Worm (Caenorhabditis elegans) whole organism, midembryonic: ENCODE results near the gene srh-146.
"Not testable (repeated sequence)": the region's sequence is repeated elsewhere in the genome, so short reads cannot be mapped to it uniquely, and the experiment has no call there.

Source experiments
- T22C8.4 ChIP-seq: fragments of 200-800 bp; sonication (Bioruptor generic); IDR thresholded peaks from 2 replicates; pipeline ENCODE4 v1.3.6; 2022; ENCODE audit warnings: missing genetic modification characterization, missing compliant biosample characterization
- cog-1 ChIP-seq: sonication (generic microtip); optimal IDR thresholded peaks from 2 replicates; lab custom pipeline; 2016; ENCODE audit warnings: missing genetic modification characterization, missing compliant biosample characterization
- flt-1 ChIP-seq: fragments of 200-800 bp; sonication (Bioruptor generic); IDR thresholded peaks from 2 replicates; pipeline ENCODE4 v1.3.6; 2022; ENCODE audit warnings: missing genetic modification characterization, missing compliant biosample characterization
- klf-2 ChIP-seq: fragments of 200-800 bp; sonication (Bioruptor generic); conservative IDR thresholded peaks from 2 replicates; pipeline ENCODE4 v1.3.6; 2022; ENCODE audit warnings: missing genetic modification reagents, missing genetic modification characterization, missing compliant biosample characterization
- med-1 ChIP-seq: sonication (generic microtip); optimal IDR thresholded peaks from 2 replicates; lab custom pipeline; 2017; ENCODE audit warnings: missing genetic modification characterization, mild to moderate bottlenecking, missing compliant biosample characterization, antibody characterized with exemption, missing genetic modification reagents; ENCODE audit not compliant: insufficient read depth
- ref-1 ChIP-seq: fragments of 200-800 bp; sonication (Bioruptor generic); conservative IDR thresholded peaks from 2 replicates; pipeline ENCODE4 v1.3.6; 2022; ENCODE audit warnings: missing genetic modification reagents, missing genetic modification characterization, missing compliant biosample characterization
- tab-1 ChIP-seq: fragments of 200-800 bp; sonication (Bioruptor generic); IDR thresholded peaks from 2 replicates; pipeline ENCODE4 v1.3.6; 2022; ENCODE audit warnings: missing genetic modification characterization, missing compliant biosample characterization
- ztf-23 ChIP-seq: fragments of 200-800 bp; sonication (Bioruptor generic); IDR thresholded peaks from 2 replicates; pipeline ENCODE4 v1.3.6; 2022; ENCODE audit warnings: missing genetic modification reagents, missing genetic modification characterization, missing compliant biosample characterization
- ztf-29 ChIP-seq: fragments of 200-800 bp; sonication (Bioruptor generic); IDR thresholded peaks from 2 replicates; pipeline ENCODE4 v1.3.6; 2022; ENCODE audit warnings: missing genetic modification reagents, missing genetic modification characterization, missing compliant biosample characterization

Gene srh-146

ce11 chrV:2929753-2930152 lies 15.7 kb downstream of the srh-146 start, which contains the start of gene C31B8.16:
TSS of gene C31B8.16 (plus strand) at chrV:2930053.
- TF ChIP-seq T22C8.4 (GFP tag; lab: Robert Waterston, UW), result no peak
- no peak for TF ChIP-seq cog-1 (tag; lab: Kevin White, UChicago)

DNA sequence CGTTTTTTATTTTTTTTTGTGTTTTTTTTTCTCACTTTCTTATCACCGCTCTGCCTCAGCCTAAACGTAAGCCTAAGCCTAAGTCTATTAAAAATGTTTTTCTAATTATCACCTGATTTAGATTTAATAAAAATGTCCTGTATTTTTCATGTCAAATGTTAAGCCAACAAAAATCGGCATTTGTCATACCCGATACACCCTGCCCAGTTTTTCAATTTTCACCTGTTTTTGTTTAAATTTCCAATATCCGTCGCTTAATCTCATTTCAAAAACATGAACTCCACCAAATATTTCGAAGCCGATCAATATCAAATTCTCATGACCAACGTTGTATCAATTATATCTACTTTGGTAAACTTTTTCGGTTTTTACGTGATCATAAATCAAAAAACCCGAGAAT lies 17.2 kb downstream of the srh-146 start, which contains the start of gene C31B8.1:
TSS of gene C31B8.1 (plus strand) at position 301 of the 400 bp plus-strand sequence.
- TF ChIP-seq med-1 (GFP tag; lab: Kevin White, UChicago) (no peak), ref-1 (no peak), cog-1 (tag; lab: Kevin White, UChicago) (no peak), ztf-23 (GFP tag; lab: Robert Waterston, UW) (no peak), klf-2 (GFP tag; lab: Robert Waterston, UW) (no peak), tab-1 (GFP tag; lab: Robert Waterston, UW) (no peak), ztf-29 (GFP tag; lab: Robert Waterston, UW) (no peak), T22C8.4 (GFP tag; lab: Robert Waterston, UW) (no peak), flt-1 (no peak)

ce11 chrV:2934075-2934474 lies 20.0 kb downstream of the srh-146 start, which contains the start of gene srh-247:
TSS of gene srh-247 (minus strand) at chrV:2934175.
- TF ChIP-seq med-1 (GFP tag; lab: Kevin White, UChicago) (no peak), tab-1 (GFP tag; lab: Robert Waterston, UW) (no peak), flt-1 (no peak), T22C8.4 (GFP tag; lab: Robert Waterston, UW) (no peak), ref-1 (no peak), ztf-23 (GFP tag; lab: Robert Waterston, UW) (no peak), cog-1 (tag; lab: Kevin White, UChicago) (no peak), klf-2 (GFP tag; lab: Robert Waterston, UW) (no peak), ztf-29 (GFP tag; lab: Robert Waterston, UW) (no peak)

- TF ChIP-seq ztf-23 (GFP tag; lab: Robert Waterston, UW), result no peak
- TF ChIP-seq T22C8.4 (GFP tag; lab: Robert Waterston, UW), result no peak
- no peak for TF ChIP-seq ztf-29 (GFP tag; lab: Robert Waterston, UW)
- no peak for TF ChIP-seq cog-1 (tag; lab: Kevin White, UChicago)
Measured at ce11 chrV:2938497-2938896, 24.4 kb downstream of the srh-146 start, which contains the start of gene srw-141. TSS of gene srw-141 (minus strand) at chrV:2938597.

- TF ChIP-seq klf-2 (GFP tag; lab: Robert Waterston, UW) (no peak), ztf-23 (GFP tag; lab: Robert Waterston, UW) (no peak), med-1 (GFP tag; lab: Kevin White, UChicago) (no peak)
Measured at ce11 chrV:2941405-2941804, 27.4 kb downstream of the srh-146 start, which contains the start of gene srw-143. TSS of gene srw-143 (minus strand) at chrV:2941505.

- TF ChIP-seq med-1 (GFP tag; lab: Kevin White, UChicago) (no peak), ztf-23 (GFP tag; lab: Robert Waterston, UW) (no peak), cog-1 (tag; lab: Kevin White, UChicago) (no peak), T22C8.4 (GFP tag; lab: Robert Waterston, UW) (no peak), ref-1 (no peak), flt-1 (no peak), klf-2 (GFP tag; lab: Robert Waterston, UW) (no peak), tab-1 (GFP tag; lab: Robert Waterston, UW) (no peak), ztf-29 (GFP tag; lab: Robert Waterston, UW) (no peak)
Measured at ce11 chrV:2942247-2942646, 28.2 kb downstream of the srh-146 start.

DNA sequence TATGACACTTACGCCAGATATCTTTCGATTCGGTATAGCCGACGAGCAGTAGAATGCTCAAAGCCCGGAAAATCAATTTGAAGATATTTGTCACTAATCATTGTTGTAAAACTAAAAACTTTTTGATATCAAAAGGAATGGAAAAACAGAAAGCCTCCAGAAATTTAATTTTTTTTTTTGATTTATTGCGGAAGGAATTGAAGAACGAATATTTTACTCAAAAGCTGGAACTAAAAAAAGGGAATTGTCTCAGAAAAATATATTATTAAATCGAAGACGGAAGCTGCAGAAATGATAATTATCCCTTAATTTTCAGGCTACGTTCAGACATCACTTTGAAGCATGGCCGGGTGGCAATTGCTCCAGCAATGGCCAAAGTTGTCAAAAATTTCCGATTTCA lies 29.8 kb downstream of the srh-146 start, which contains the start of gene srw-137:
TSS of gene srw-137 (minus strand) at position 101 of the 400 bp plus-strand sequence.
- TF ChIP-seq tab-1 (GFP tag; lab: Robert Waterston, UW) (no peak), T22C8.4 (GFP tag; lab: Robert Waterston, UW) (no peak), ztf-23 (GFP tag; lab: Robert Waterston, UW) (no peak), ztf-29 (GFP tag; lab: Robert Waterston, UW) (no peak), cog-1 (tag; lab: Kevin White, UChicago) (no peak), ref-1 (no peak), med-1 (GFP tag; lab: Kevin White, UChicago) (no peak), flt-1 (no peak), klf-2 (GFP tag; lab: Robert Waterston, UW) (no peak)

- TF ChIP-seq ztf-29 (GFP tag; lab: Robert Waterston, UW), result no peak
Measured at ce11 chrV:2945602-2946001, 31.6 kb downstream of the srh-146 start, which contains the start of gene srh-87. TSS of gene srh-87 (minus strand) at chrV:2945702.

ce11 chrV:2952102-2952501 lies 38.1 kb downstream of the srh-146 start, which contains the start of gene srw-122:
TSS of gene srw-122 (minus strand) at chrV:2952202.
- TF ChIP-seq med-1 (GFP tag; lab: Kevin White, UChicago); ref-1; cog-1 (tag; lab: Kevin White, UChicago): not testable (repeated sequence)

DNA sequence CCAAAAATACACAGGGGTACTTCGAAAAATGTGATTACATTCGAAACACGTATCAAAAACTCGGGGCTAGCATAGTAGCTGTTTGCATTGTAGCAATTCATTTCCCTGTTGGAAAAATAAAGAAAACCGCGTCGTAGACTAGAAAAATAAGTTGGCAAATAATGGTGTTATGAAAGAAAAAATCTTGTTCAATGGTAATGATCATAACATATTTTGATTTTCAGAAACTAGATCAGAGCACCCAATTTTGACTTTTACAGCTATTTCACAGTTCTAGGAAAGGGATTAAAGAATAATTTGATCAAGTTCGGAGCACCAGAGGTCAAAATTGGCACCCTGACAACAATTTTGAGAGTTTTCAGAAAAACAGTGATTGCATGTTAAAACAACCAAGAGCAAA lies 41.3 kb downstream of the srh-146 start, which contains the start of gene srh-248:
TSS of gene srh-248 (minus strand) at position 101 of the 400 bp plus-strand sequence.
- not testable (repeated sequence) for TF ChIP-seq flt-1; ref-1; ztf-29 (GFP tag; lab: Robert Waterston, UW)

DNA sequence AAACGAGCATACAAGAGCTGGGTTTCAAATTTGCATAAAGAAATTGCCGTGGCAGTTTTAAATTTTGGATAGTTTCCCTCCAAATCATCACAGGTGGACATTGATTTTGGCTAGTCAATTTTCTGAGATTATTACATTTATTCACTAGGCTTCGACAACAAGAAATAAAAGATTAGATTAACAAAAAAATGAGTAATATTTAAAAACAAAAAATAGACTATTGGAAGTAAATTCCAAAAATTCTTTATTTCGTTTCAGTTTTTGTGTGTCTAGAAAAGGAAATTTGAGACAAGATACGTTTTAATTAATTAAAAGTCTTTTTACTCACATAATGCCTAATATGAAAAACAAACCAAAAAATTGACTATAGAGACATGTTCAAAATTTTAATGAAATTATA lies 44.2 kb downstream of the srh-146 start, which contains the start of gene srw-142:
TSS of gene srw-142 (minus strand) at position 101 of the 400 bp plus-strand sequence.
- TF ChIP-seq ref-1 (no peak), ztf-23 (GFP tag; lab: Robert Waterston, UW) (no peak), tab-1 (GFP tag; lab: Robert Waterston, UW) (no peak), T22C8.4 (GFP tag; lab: Robert Waterston, UW) (no peak), cog-1 (tag; lab: Kevin White, UChicago) (no peak), flt-1 (no peak), ztf-29 (GFP tag; lab: Robert Waterston, UW) (no peak), med-1 (GFP tag; lab: Kevin White, UChicago) (no peak), klf-2 (GFP tag; lab: Robert Waterston, UW) (no peak)
